Worm (Caenorhabditis elegans) whole organism, mixed stage, embryonic: ENCODE measurements around the gene Y8A9A.2.

Source experiments
- blmp-1 ChIP-seq: fragments of 150-350 bp; optimal IDR thresholded peaks from 2 replicates; lab custom pipeline; 2014; ENCODE audit warnings: missing biosample characterization, missing genetic modification characterization
- ceh-83 ChIP-seq: fragments of 200-800 bp; sonication (Bioruptor generic); optimal IDR thresholded peaks from 2 replicates; lab custom pipeline; 2018; ENCODE audit warnings: mild to moderate bottlenecking, missing genetic modification characterization, missing compliant biosample characterization
- ces-1 ChIP-seq: fragments of 150-350 bp; optimal IDR thresholded peaks from 2 replicates; lab custom pipeline; 2014; ENCODE audit warnings: missing biosample characterization, missing genetic modification reagents, missing genetic modification characterization
- drap-1 ChIP-seq: fragments of 200-800 bp; sonication (Bioruptor generic); optimal IDR thresholded peaks from 3 replicates; lab custom pipeline; 2018; ENCODE audit warnings: mild to moderate bottlenecking, missing genetic modification characterization, missing compliant biosample characterization
- elt-3 ChIP-seq: fragments of 150-350 bp; optimal IDR thresholded peaks from 2 replicates; lab custom pipeline; 2014; ENCODE audit warnings: missing biosample characterization, missing genetic modification characterization
- mab-5 ChIP-seq: fragments of 150-350 bp; optimal IDR thresholded peaks from 2 replicates; lab custom pipeline; 2014; ENCODE audit warnings: missing biosample characterization, missing genetic modification characterization
- mep-1 ChIP-seq: fragments of 150-350 bp; optimal IDR thresholded peaks from 2 replicates; lab custom pipeline; 2017; ENCODE audit warnings: missing biosample characterization, missing genetic modification reagents, missing genetic modification characterization, inconsistent platforms
- nhr-12 ChIP-seq: fragments of 150-350 bp; optimal IDR thresholded peaks from 2 replicates; lab custom pipeline; 2014; ENCODE audit warnings: missing biosample characterization, missing genetic modification characterization
- nhr-28 ChIP-seq: fragments of 150-350 bp; optimal IDR thresholded peaks from 2 replicates; lab custom pipeline; 2014; ENCODE audit warnings: missing biosample characterization, missing genetic modification characterization
- snpc-4 ChIP-seq: fragments of 150-350 bp; optimal IDR thresholded peaks from 2 replicates; lab custom pipeline; 2014; ENCODE audit warnings: missing biosample characterization, missing genetic modification characterization
- sptf-1 ChIP-seq: sonication (generic microtip); optimal IDR thresholded peaks from 2 replicates; lab custom pipeline; 2017; ENCODE audit warnings: mild to moderate bottlenecking, missing genetic modification characterization, moderate library complexity, missing compliant biosample characterization
- unc-62 ChIP-seq: fragments of 150-350 bp; optimal IDR thresholded peaks from 2 replicates; lab custom pipeline; 2014; ENCODE audit warnings: missing biosample characterization, missing genetic modification reagents, missing genetic modification characterization

DNA sequence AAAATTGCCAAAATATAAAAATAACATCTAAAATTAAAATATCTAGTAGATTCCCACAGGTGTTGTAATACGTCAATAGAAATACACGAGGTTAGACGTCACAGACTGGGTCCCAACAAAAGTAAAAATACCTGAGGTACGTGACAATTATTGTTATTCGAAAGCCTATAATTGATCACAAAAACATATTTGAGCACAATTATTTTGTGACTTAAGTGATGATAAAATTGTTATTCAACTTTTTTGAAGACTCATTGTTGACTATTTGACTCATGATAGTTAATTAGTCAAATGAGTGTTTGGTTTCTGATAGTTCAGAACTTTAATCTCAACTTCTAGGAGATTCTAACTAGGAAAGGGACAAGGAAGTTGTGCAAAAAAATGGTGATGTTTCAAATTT, 17.6 kb upstream of the Y8A9A.2 start:
- TF ChIP-seq snpc-4 (tag; lab: Kevin White, UChicago) (no peak), ceh-83 (no peak), mab-5 (tag; lab: Kevin White, UChicago) (no peak), elt-3 (tag; lab: Kevin White, UChicago) (no peak), drap-1 (GFP tag; lab: Kevin White, UChicago) (no peak), sptf-1 (tag; lab: Kevin White, UChicago) (no peak), unc-62 (GFP tag; lab: Kevin White, UChicago) (no peak), nhr-12 (no peak), nhr-28 (tag; lab: Kevin White, UChicago) (no peak), ces-1 (no peak), blmp-1 (tag; lab: Kevin White, UChicago) (no peak), mep-1 (tag; lab: Kevin White, UChicago) (no peak)
